Fruit fly (Drosophila melanogaster): ENCODE results near the gene rut.

DNA sequence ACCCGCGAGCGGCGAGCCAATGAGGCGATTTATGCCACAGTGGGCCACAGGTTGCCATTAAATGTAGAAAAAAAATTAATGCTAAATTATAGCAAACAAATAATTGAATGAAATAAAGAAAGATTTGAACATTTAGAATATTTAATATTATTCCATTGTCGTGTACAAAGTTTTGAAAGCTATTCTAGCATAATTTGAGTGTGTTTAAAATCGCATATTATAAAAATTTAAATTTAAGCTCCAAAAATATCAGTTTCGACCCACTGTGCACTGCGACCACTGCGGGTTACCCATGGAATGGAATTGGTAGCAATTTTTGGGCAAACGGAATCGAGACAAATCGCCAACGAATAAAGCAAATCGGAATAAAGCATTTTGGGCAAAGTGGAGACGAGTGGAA lies 82.1 kb downstream of the rut start:
- no peak for TF ChIP-seq fd85E (GFP tag; optimal IDR thresholded peaks at IDR 0.05)
- TF ChIP-seq Ets21C (GFP tag; optimal IDR thresholded peaks at IDR 0.05) = no peak
- peak; percentile 32 for TF ChIP-seq CG15336 (GFP tag; IDR thresholded peaks at IDR 0.05)
- TF ChIP-seq CG11902 (GFP tag; optimal IDR thresholded peaks at IDR 0.05) = no peak
- TF ChIP-seq Hr38 (GFP tag; optimal IDR thresholded peaks at IDR 0.05) = no peak
- no peak for TF ChIP-seq Ets96B (tag; optimal IDR thresholded peaks at IDR 0.05)
- TF ChIP-seq CG10669 (GFP tag; optimal IDR thresholded peaks at IDR 0.05) = no peak

Measured in whole organism, prepupa.